Fruit fly (Drosophila melanogaster): Measurements from ENCODE around the gene CG34148.
A peak's percentile ranks its signal among the peaks of the same experiment; 100 is the strongest.

CG34148 gene

DNA sequence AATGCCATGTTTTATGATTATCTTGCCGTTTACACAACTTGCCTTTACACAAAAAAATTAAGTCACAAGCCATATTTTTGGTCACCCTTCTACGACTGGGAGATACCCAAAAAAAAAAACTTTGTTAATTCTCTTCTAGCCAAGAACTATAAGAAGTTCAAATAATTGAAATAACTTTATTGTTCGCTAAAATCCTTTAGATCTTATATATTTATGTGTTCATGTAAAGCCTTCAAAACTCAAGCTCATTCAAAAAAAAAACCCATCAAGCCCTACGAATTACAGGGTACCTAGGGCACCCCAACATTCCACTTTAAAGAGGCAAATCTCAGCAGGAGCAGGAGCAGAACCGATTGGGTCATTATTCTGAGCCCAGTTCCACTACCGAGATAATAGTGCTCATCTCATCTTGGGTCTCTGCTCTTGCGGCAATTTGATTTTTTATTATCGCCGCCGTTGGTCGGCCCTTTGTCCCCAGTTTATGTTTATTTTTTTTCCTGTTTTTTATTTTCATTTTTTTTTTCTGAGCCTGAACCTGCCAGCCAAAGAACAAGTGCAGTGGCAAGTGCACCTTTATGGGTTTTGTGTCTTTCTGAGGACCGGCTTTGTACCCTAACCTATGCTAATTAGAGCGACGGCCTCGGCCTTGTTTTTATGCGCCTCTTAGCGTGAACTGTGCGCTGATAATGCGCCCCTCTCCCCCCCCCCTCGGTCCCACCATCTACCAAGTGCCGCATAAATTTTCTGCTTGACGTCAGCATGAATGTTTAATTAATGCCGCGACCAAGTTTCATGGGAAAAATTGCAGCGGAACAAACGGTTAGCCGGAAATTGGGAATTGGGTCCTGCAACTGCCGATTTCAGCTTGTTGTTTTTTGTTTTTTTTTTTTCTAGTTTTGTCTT, 36.8 kb downstream of the CG34148 start:
- TF ChIP-seq psq (optimal IDR thresholded peaks at IDR 0.05), result no peak
- TF ChIP-seq usp (GFP tag; optimal IDR thresholded peaks at IDR 0.05), result no peak
- TF ChIP-seq pan (optimal IDR thresholded peaks at IDR 0.05), result no peak
- no peak for TF ChIP-seq CG8478 (optimal IDR thresholded peaks at IDR 0.05)
- TF ChIP-seq Dll (optimal IDR thresholded peaks at IDR 0.05), result no peak
- TF ChIP-seq EcR (GFP tag; optimal IDR thresholded peaks at IDR 0.05), result no peak

DNA sequence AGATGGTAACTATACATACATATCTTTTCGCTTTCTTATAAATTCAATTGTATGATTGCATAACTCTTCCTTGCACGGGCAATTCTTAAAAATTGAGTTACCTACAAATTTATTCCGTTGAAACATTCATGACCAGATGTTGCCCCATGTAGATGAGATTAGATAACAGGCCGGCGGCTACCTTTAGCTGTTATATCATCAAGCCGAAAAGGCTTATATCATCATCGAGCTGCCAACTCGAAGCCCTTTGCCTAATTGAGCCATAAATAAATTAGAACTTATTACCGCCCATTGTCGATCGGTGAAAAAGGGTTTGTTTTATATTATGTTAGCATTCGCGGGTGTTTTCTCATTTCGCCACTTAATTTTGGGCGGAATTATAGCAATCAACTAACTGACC, 38.1 kb downstream of the CG34148 start:
- TF ChIP-seq pan (optimal IDR thresholded peaks at IDR 0.05) (no peak), psq (optimal IDR thresholded peaks at IDR 0.05) (no peak), CG8478 (optimal IDR thresholded peaks at IDR 0.05) (no peak), EcR (GFP tag; optimal IDR thresholded peaks at IDR 0.05) (no peak), usp (GFP tag; optimal IDR thresholded peaks at IDR 0.05) (no peak), Dll (optimal IDR thresholded peaks at IDR 0.05) (no peak)

DNA sequence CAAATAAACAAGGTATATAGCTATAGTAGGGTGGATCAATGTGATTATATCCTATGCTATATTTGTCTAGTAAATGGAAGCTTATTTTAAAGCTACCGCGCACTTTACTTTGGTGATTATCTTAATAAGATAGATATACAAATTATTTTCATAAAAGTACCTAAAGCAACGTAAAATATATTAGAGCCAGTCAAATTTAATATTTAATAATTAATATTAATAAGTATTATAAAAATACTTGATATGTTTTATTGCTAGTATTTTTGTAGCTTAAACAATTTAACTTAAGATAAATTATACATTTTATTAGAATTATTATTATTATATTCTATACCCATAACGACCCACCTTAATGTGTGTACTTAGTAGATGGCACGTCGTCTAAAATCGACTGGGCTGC, 38.9 kb downstream of the CG34148 start:
- TF ChIP-seq psq (optimal IDR thresholded peaks at IDR 0.05) (no peak), CG8478 (optimal IDR thresholded peaks at IDR 0.05) (no peak), pan (optimal IDR thresholded peaks at IDR 0.05) (no peak), EcR (GFP tag; optimal IDR thresholded peaks at IDR 0.05) (no peak)

DNA sequence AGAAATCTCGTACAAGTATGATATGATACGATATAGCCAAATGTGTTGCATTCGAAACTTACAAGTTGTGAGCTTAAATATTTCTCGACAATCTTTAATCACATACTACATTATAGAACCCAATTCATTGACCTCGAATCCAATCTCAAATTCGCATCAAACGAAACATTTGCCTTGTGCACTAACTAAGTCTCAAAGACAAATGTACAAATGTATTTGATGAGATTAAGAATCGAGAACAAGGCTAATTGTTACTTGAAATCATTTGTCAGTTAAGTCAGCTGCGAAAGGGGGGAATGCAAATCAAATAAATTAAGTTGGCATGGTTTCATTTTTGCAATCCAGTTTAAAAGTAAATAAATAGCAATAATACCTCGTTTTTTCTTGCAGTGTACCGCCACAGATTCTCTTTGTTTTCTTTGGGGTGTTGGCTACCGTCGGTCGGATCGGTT, 40.0 kb downstream of the CG34148 start:
- TF ChIP-seq psq (optimal IDR thresholded peaks at IDR 0.05) (no peak), EcR (GFP tag; optimal IDR thresholded peaks at IDR 0.05) (no peak), CG8478 (optimal IDR thresholded peaks at IDR 0.05) (no peak), pan (optimal IDR thresholded peaks at IDR 0.05) (no peak), usp (GFP tag; optimal IDR thresholded peaks at IDR 0.05) (no peak), Dll (optimal IDR thresholded peaks at IDR 0.05) (no peak)

DNA sequence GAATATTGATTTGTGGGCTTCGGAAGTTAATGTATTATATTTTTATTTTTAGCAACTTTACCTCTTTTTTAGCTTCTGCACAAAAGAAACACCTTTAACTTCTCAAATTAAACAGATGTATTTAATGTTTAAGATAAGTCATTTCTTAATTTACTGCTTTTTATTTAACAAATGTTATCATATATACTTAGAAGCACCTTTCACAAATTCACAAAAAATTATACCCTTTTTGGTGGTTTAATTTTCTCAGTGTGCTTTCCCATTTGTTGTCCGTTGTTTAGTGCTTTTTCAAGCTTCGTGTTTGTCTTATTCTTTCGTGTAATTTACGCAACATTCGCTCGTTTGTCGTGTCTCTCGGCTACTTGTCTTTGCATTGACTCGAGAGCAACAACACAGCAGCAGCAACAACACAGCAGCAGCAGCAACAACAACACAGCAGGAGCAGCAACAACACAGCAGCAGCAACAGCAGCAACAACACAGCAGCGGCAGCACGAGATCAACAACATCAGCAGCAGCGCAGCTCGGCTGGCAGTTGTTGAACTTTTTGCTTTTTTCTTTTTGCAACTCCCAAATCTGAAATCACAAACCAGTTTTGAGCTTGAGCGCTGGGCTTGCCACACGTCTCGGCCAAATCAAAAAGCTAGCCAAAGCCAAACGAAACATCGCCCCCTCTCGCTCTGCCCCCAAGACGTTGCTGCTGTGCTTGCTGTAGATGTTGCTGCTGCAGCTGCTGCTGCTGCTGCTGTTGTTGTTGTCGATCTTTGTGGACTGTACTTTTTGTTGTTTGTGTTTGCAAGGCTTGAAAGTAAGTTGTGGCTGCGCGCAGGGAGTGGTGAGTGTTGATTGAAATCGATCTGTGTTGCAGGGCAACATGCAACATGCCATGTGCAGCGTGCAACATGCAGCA, 41.2 kb downstream of the CG34148 start:
- TF ChIP-seq EcR (GFP tag; optimal IDR thresholded peaks at IDR 0.05), result peak in 1 of 2 experiments; percentile 89
- no peak for TF ChIP-seq CG8478 (optimal IDR thresholded peaks at IDR 0.05)

DNA sequence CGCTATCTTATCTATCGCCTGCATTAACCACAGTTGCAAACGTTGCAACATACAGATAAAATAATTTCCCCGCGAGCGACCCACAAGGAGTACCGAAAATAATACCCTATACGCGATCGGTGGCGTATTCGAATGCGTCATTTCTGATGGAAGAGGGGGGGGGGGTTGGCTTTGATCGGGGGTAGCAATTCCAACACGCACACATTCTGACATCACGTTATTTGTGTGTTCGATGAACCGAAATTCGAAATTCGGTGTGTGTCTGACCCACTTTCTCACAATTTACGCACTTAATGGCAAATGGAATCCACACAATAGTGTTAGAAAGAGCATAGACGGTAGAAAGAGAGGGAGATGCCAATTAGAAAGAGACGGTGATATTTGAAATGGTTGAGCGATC, 41.9 kb downstream of the CG34148 start:
- TF ChIP-seq pan (optimal IDR thresholded peaks at IDR 0.05) (no peak), psq (optimal IDR thresholded peaks at IDR 0.05) (no peak), usp (GFP tag; optimal IDR thresholded peaks at IDR 0.05) (no peak), EcR (GFP tag; optimal IDR thresholded peaks at IDR 0.05) (no peak), Dll (optimal IDR thresholded peaks at IDR 0.05) (no peak), CG8478 (optimal IDR thresholded peaks at IDR 0.05) (no peak)

DNA sequence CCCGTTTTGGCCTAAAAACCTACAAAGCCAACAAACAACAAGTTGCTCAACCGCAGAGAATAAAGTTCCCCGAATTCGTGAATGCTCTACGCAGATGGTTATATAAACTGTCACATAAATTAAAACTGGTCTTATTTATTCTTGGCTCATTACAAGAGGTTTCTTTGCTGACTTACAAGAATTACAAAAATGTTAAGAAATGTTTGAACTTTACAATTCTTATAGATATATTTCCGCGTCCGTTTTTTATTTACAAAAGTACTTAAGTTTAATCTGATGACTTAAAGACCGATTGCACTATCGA, 42.3 kb downstream of the CG34148 start:
- TF ChIP-seq usp (GFP tag; optimal IDR thresholded peaks at IDR 0.05), result no peak

DNA sequence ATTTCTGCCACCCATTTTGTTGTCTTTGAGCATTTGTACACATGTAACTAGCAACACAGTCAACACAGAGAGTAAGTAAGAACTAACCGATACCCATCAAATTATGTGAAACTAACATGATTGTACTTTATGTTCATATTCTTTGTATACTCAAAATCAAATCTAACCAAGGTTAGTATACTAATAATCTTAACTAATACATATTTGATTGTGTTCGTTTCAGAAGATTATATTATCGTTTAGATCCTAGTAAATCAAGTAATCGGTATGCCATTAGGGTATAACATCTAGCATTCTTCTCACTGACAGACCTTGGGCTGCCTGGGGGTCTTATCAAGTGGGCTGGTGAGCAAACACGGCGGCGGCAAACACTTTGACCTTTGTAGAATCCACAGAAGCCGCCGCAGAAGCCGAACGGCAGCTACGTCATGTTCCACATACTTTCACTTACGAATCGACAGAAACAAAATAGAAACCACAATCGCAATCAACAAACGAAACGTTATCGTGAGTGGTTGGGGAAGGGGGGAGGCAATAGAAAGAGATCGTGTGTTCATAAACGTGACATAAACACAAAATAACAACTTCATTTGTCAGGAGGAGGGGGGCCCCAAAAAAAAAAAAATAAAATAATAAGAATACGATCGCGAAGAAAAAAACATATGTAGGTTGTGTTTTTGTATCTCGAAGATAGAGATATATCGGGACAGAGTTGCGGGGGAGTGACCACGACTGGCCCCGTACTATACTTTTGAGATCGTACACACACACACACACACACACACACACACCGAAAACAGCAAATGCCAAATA, 42.9 kb downstream of the CG34148 start:
- no peak for TF ChIP-seq CG8478 (optimal IDR thresholded peaks at IDR 0.05)
- no peak for TF ChIP-seq pan (optimal IDR thresholded peaks at IDR 0.05)
- no peak for TF ChIP-seq Dll (optimal IDR thresholded peaks at IDR 0.05)
- TF ChIP-seq EcR (GFP tag; optimal IDR thresholded peaks at IDR 0.05), result no peak
- TF ChIP-seq usp (GFP tag; optimal IDR thresholded peaks at IDR 0.05), result no peak
- no peak for TF ChIP-seq psq (optimal IDR thresholded peaks at IDR 0.05)

DNA sequence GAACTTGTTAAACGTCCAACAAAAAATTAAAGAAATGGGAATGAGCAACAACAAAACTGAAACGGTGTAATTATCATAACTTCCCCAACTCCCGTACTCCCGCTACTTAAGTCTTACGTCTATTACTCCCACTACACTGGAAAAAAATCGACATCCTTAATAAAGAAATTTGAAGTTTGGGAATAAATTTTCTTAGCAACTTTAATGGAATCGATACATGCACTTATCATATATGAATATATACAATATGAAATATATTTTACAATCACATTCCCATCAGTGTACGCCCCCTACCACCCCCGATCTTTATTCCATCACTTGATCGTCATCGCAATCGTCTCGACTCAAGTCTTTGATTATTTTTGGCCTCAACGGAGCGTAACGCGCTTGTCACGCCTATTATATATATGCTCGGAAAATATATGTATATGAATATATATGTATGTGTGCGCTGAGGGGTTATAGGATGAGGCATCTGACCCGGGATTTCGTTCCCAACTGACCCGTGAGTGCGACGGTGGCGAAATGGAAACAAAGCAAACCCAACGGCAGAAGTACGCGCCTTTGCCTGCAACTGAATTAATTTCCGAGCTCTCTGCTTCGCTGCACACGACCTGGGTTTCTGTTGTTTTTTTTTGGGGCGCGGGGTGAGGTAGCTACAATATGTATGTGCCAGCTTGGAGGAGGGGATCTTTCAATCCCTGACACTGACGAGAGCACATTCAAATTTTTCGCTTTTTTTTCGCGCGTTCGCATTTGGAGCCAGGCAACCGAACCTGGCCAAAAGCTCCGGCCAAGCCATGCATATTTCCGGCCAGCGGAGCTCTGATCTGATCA, 44.0 kb downstream of the CG34148 start:
- TF ChIP-seq pan (optimal IDR thresholded peaks at IDR 0.05), result no peak

DNA sequence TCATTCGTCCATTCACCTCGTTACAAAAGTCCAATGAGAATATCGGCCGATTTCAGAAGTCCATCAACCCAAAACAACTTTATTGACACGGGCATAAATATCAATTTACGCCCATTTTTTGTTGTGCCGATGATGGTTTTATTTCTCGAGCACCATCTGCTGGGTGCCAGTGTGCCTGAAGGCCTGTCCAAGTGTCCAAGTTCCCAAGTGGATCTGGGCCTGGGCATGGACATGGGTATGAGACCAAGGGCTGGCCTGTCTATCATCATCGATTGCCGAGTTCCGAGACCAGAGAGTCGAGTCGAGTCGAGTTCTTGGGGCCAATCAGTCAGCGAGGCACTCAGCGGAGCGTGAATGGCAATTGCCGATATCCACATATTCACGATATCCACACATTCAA, 46.3 kb downstream of the CG34148 start, which contains the start of gene Gr93a:
Gene Gr93a, plus strand, starts transcription at position 301 of the 400 bp plus-strand sequence.
- no peak for TF ChIP-seq pan (optimal IDR thresholded peaks at IDR 0.05)

DNA sequence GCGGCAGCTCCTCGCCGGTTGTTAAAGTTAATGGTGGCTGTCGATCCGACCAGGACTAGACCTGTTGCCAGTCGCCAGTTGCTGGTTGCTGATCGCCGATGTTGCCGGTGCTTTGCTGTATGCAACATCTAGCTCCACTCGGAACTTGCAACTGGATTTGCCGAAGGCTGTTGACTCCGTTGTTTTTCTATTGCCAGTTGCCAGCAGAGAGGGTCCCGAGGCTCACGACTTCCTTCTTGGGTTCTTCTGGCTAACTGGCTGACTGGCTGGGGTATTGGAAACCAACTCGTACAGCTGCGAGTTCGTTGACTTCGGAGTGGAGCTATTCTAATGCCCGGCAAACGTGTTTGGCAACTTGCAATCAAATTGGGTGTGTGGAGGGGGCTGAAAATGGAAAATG, 47.4 kb downstream of the CG34148 start:
- TF ChIP-seq EcR (GFP tag; optimal IDR thresholded peaks at IDR 0.05) (peak in 1 of 2 experiments; percentile 94), pan (optimal IDR thresholded peaks at IDR 0.05) (no peak)

DNA sequence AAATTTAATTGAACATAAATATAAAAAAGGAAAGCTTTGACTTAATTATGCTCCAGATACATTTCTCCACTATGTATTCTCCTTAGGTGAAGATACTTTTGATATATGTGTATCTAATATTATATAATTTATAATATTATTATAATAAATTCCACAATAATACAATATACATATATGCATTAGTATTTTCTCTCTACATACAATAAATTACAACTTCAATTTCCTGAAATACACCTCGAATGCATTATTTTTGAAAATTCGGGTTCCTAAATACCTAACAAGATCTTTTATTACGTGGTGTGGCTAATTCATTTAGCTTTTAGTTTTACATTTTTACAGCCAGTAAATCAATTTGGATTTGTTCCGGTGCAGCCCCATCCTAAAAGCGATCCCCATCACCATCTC, 48.2 kb downstream of the CG34148 start:
- TF ChIP-seq pan (optimal IDR thresholded peaks at IDR 0.05) (no peak), EcR (GFP tag; optimal IDR thresholded peaks at IDR 0.05) (no peak), Dll (optimal IDR thresholded peaks at IDR 0.05) (no peak), usp (GFP tag; optimal IDR thresholded peaks at IDR 0.05) (no peak), psq (optimal IDR thresholded peaks at IDR 0.05) (no peak), CG8478 (optimal IDR thresholded peaks at IDR 0.05) (no peak)

Data from whole organism.